Worm (Caenorhabditis elegans): ENCODE results near the gene nmur-2.
A peak's percentile ranks its signal among the peaks of the same experiment; 100 is the strongest.

nmur-2 gene

ce11 chrII:133548-134275, 8.9 kb upstream of the nmur-2 start, which contains the start of gene cwn-1:
cwn-1 (minus strand) TSS chrII:133598.
- TF ChIP-seq zip-2 (tag; optimal IDR thresholded peaks at IDR 0.05), result no peak
- no peak for TF ChIP-seq F10B5.3 (tag; optimal IDR thresholded peaks at IDR 0.05)
- TF ChIP-seq jun-1 (tag; optimal IDR thresholded peaks at IDR 0.05), result no peak
- TF ChIP-seq nhr-41 (GFP tag; IDR thresholded peaks at IDR 0.05), result no peak

DNA sequence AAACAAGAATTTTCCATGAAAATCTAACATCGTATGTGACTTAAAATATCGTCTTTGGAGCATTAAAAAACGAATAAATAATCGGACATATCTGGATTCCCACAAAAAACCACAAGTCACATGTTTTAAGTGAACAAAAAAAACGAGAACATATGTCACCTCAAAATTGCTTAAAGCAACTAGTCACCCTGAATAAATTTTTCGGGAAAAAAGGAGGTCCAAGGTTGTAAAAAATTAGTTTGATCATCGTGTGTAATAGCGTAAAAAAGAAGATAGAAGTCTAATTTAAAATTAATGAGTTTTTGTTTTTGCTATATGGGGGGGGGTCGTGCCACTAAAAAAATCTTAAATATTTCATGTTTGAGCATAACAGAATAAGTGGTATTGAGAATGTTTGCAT, 5.0 kb upstream of the nmur-2 start:
- no peak for TF ChIP-seq T26A8.4 (GFP tag; IDR thresholded peaks at IDR 0.05)
- no peak for TF ChIP-seq ztf-11 (tag; optimal IDR thresholded peaks at IDR 0.05)
- no peak for TF ChIP-seq arid-1 (GFP tag; conservative IDR thresholded peaks at IDR 0.05)
- TF ChIP-seq nhr-41 (GFP tag; IDR thresholded peaks at IDR 0.05), result no peak
- TF ChIP-seq ctbp-1 (GFP tag; IDR thresholded peaks at IDR 0.05), result no peak
- TF ChIP-seq nhr-77 (tag; optimal IDR thresholded peaks at IDR 0.05), result no peak
- no peak for TF ChIP-seq zag-1 (tag; optimal IDR thresholded peaks at IDR 0.05)
- no peak for TF ChIP-seq snpc-4 (tag; optimal IDR thresholded peaks at IDR 0.05)
- TF ChIP-seq skn-1 (tag; optimal IDR thresholded peaks at IDR 0.05), result no peak
- TF ChIP-seq lir-3 (tag; optimal IDR thresholded peaks at IDR 0.05), result no peak
- TF ChIP-seq F44E2.7 (GFP tag; IDR thresholded peaks at IDR 0.05), result no peak

ce11 chrII:128929-129328, 4.1 kb upstream of the nmur-2 start, which contains the start of gene srd-3:
srd-3 (minus strand) TSS chrII:129029.
- TF ChIP-seq R02D3.7 (tag; optimal IDR thresholded peaks at IDR 0.05) (no peak), vab-7 (GFP tag; IDR thresholded peaks at IDR 0.05) (no peak), D1046.2 (GFP tag; IDR thresholded peaks at IDR 0.05) (no peak), ces-1 (GFP tag; optimal IDR thresholded peaks at IDR 0.05) (no peak), hif-1 (tag; optimal IDR thresholded peaks at IDR 0.05) (no peak), ceh-20 (GFP tag; IDR thresholded peaks at IDR 0.05) (no peak), zip-11 (GFP tag; IDR thresholded peaks at IDR 0.05) (no peak), nhr-11 (tag; optimal IDR thresholded peaks at IDR 0.05) (no peak), mxl-2 (GFP tag; conservative IDR thresholded peaks at IDR 0.05) (no peak), Y105C5A.15 (GFP tag; IDR thresholded peaks at IDR 0.05) (no peak), F49E8.2 (tag; optimal IDR thresholded peaks at IDR 0.05; ENCODE audit: borderline replicate concordance) (no peak), aha-1 (tag) (no peak), unc-130 (GFP tag; optimal IDR thresholded peaks at IDR 0.05) (no peak), nhr-111 (GFP tag; optimal IDR thresholded peaks at IDR 0.05) (no peak), lin-39 (tag; optimal IDR thresholded peaks at IDR 0.05) (no peak)

ce11 chrII:122494-122893, 2.3 kb downstream of the nmur-2 start:
- no peak for TF ChIP-seq gei-8 (GFP tag; optimal IDR thresholded peaks at IDR 0.05)
- no peak for TF ChIP-seq pha-4 (GFP tag; IDR thresholded peaks at IDR 0.05)
- TF ChIP-seq pha-4 (tag; optimal IDR thresholded peaks at IDR 0.05), result no peak
- no peak for TF ChIP-seq Y75B8A.6 (GFP tag; IDR thresholded peaks at IDR 0.05)
- TF ChIP-seq ceh-82 (tag; optimal IDR thresholded peaks at IDR 0.05), result no peak
- TF ChIP-seq nhr-6 (tag; optimal IDR thresholded peaks at IDR 0.05), result peak; percentile 0
- no peak for TF ChIP-seq zfp-2 (tag; optimal IDR thresholded peaks at IDR 0.05)
- no peak for TF ChIP-seq skn-1 (tag; optimal IDR thresholded peaks at IDR 0.05)
- TF ChIP-seq lin-15B (tag; optimal IDR thresholded peaks at IDR 0.05), result no peak
- TF ChIP-seq F49E8.2 (tag; optimal IDR thresholded peaks at IDR 0.05; ENCODE audit: borderline replicate concordance), result no peak
- peak; percentile 78 for TF ChIP-seq nhr-28 (tag; optimal IDR thresholded peaks at IDR 0.05)
- TF ChIP-seq lin-38 (GFP tag; IDR thresholded peaks at IDR 0.05), result no peak
- no peak for TF ChIP-seq arid-1 (GFP tag; conservative IDR thresholded peaks at IDR 0.05)
- TF ChIP-seq snpc-1.2 (GFP tag; IDR thresholded peaks at IDR 0.05), result no peak
- TF ChIP-seq mep-1 (tag; optimal IDR thresholded peaks at IDR 0.05), result no peak
- no peak for TF ChIP-seq set-16 (GFP tag; IDR thresholded peaks at IDR 0.05)
- TF ChIP-seq daf-16 (GFP tag; optimal IDR thresholded peaks at IDR 0.05), result no peak
- peak; percentile 47 for TF ChIP-seq daf-16 (tag; optimal IDR thresholded peaks at IDR 0.05)
- no peak for TF ChIP-seq snpc-4 (tag; optimal IDR thresholded peaks at IDR 0.05)
- TF ChIP-seq ceh-28 (tag; optimal IDR thresholded peaks at IDR 0.05), result no peak
- TF ChIP-seq D1046.2 (GFP tag; IDR thresholded peaks at IDR 0.05), result no peak
- TF ChIP-seq sdz-12 (GFP tag; optimal IDR thresholded peaks at IDR 0.05), result no peak
- no peak for TF ChIP-seq nhr-25 (tag; optimal IDR thresholded peaks at IDR 0.05; ENCODE audit: borderline replicate concordance, insufficient read depth)
- TF ChIP-seq pqm-1 (tag; optimal IDR thresholded peaks at IDR 0.05), result peak; percentile 79

Measured in whole organism, L4 larva.